Fruit fly (Drosophila melanogaster): ENCODE data around the gene yip2.

yip2 gene

dm6 chr2L:9949178-9950062, 34.4 kb downstream of the yip2 start:
- TF ChIP-seq zfh2 (GFP tag; optimal IDR thresholded peaks at IDR 0.05) (no peak), Dp (GFP tag; optimal IDR thresholded peaks at IDR 0.05) (no peak), Sin3A (optimal IDR thresholded peaks at IDR 0.05) (no peak), CG11560 (tag; IDR thresholded peaks at IDR 0.05) (no peak), nmo (GFP tag; optimal IDR thresholded peaks at IDR 0.05) (no peak), CG10462 (GFP tag; optimal IDR thresholded peaks at IDR 0.05) (no peak), Bteb2 (GFP tag; optimal IDR thresholded peaks at IDR 0.05) (no peak), gro (GFP tag; optimal IDR thresholded peaks at IDR 0.05) (peak; percentile 4), CG2875 (GFP tag; optimal IDR thresholded peaks at IDR 0.05) (no peak), CG30431 (GFP tag; optimal IDR thresholded peaks at IDR 0.05) (no peak), CG2678 (tag; optimal IDR thresholded peaks at IDR 0.05) (peak; percentile 3), CG34376 (GFP tag; optimal IDR thresholded peaks at IDR 0.05) (peak; percentile 91), mirr (GFP tag; optimal IDR thresholded peaks at IDR 0.05) (peak; percentile 55), CG6254 (GFP tag; optimal IDR thresholded peaks at IDR 0.05) (no peak), CG12744 (GFP tag; optimal IDR thresholded peaks at IDR 0.05) (no peak), CG10543 (GFP tag; optimal IDR thresholded peaks at IDR 0.05) (peak; percentile 39), NFAT (GFP tag; IDR thresholded peaks at IDR 0.05) (no peak), CHES-1-like (GFP tag; optimal IDR thresholded peaks at IDR 0.05) (no peak), so (GFP tag; IDR thresholded peaks at IDR 0.05) (no peak), CG42726 (GFP tag; IDR thresholded peaks at IDR 0.05; ENCODE audit: partially characterized antibody) (no peak), Awh (GFP tag; IDR thresholded peaks at IDR 0.05) (no peak), nau (GFP tag; optimal IDR thresholded peaks at IDR 0.05) (no peak), schlank (tag; optimal IDR thresholded peaks at IDR 0.05) (no peak), dm (GFP tag; optimal IDR thresholded peaks at IDR 0.05) (no peak), crol (GFP tag; IDR thresholded peaks at IDR 0.05) (no peak), Atf3 (GFP tag; optimal IDR thresholded peaks at IDR 0.05) (no peak), Hand (GFP tag; optimal IDR thresholded peaks at IDR 0.05) (no peak), CG2712 (tag; optimal IDR thresholded peaks at IDR 0.05) (no peak), sisA (GFP tag; IDR thresholded peaks at IDR 0.05) (no peak), PHDP (tag; optimal IDR thresholded peaks at IDR 0.05) (no peak), ci (GFP tag; IDR thresholded peaks at IDR 0.05) (no peak), CG4707 (GFP tag; optimal IDR thresholded peaks at IDR 0.05) (no peak), aop (GFP tag; IDR thresholded peaks at IDR 0.05) (no peak), ara (GFP tag; IDR thresholded peaks at IDR 0.05) (no peak), sug (tag; optimal IDR thresholded peaks at IDR 0.05) (peak; percentile 65), ato (GFP tag; IDR thresholded peaks at IDR 0.05; ENCODE audit: partially characterized antibody) (no peak), CG3407 (GFP tag; optimal IDR thresholded peaks at IDR 0.05) (no peak), Dip2 (GFP tag; IDR thresholded peaks at IDR 0.05) (no peak), hb (GFP tag; IDR thresholded peaks at IDR 0.05; ENCODE audit: partially characterized antibody) (no peak), Gug (GFP tag; IDR thresholded peaks at IDR 0.05) (no peak), CG15269 (tag; optimal IDR thresholded peaks at IDR 0.05) (no peak), gfzf (GFP tag; optimal IDR thresholded peaks at IDR 0.05) (no peak), CG2116 (GFP tag; optimal IDR thresholded peaks at IDR 0.05) (no peak), CG11093 (GFP tag; IDR thresholded peaks at IDR 0.05) (no peak), CG6765 (GFP tag; optimal IDR thresholded peaks at IDR 0.05) (no peak), pita (GFP tag; optimal IDR thresholded peaks at IDR 0.05) (no peak), BtbVII (GFP tag; optimal IDR thresholded peaks at IDR 0.05) (peak; percentile 35), CG7963 (GFP tag; IDR thresholded peaks at IDR 0.05; ENCODE audit: partially characterized antibody) (no peak), her (GFP tag; optimal IDR thresholded peaks at IDR 0.05) (no peak), CG11085 (GFP tag; IDR thresholded peaks at IDR 0.05) (no peak)

Data from whole organism, embryonic.